Worm (Caenorhabditis elegans) whole organism, midembryonic: Measurements from ENCODE around the gene Y51H7C.3.

Source experiments
- T22C8.4 ChIP-seq: fragments of 200-800 bp; sonication (Bioruptor generic); IDR thresholded peaks from 2 replicates; pipeline ENCODE4 v1.3.6; 2022; ENCODE audit warnings: missing genetic modification characterization, missing compliant biosample characterization
- cog-1 ChIP-seq: sonication (generic microtip); optimal IDR thresholded peaks from 2 replicates; lab custom pipeline; 2016; ENCODE audit warnings: missing genetic modification characterization, missing compliant biosample characterization
- flt-1 ChIP-seq: fragments of 200-800 bp; sonication (Bioruptor generic); IDR thresholded peaks from 2 replicates; pipeline ENCODE4 v1.3.6; 2022; ENCODE audit warnings: missing genetic modification characterization, missing compliant biosample characterization
- klf-2 ChIP-seq: fragments of 200-800 bp; sonication (Bioruptor generic); conservative IDR thresholded peaks from 2 replicates; pipeline ENCODE4 v1.3.6; 2022; ENCODE audit warnings: missing genetic modification reagents, missing genetic modification characterization, missing compliant biosample characterization
- med-1 ChIP-seq: sonication (generic microtip); optimal IDR thresholded peaks from 2 replicates; lab custom pipeline; 2017; ENCODE audit warnings: missing genetic modification characterization, mild to moderate bottlenecking, missing compliant biosample characterization, antibody characterized with exemption, missing genetic modification reagents; ENCODE audit not compliant: insufficient read depth
- ref-1 ChIP-seq: fragments of 200-800 bp; sonication (Bioruptor generic); conservative IDR thresholded peaks from 2 replicates; pipeline ENCODE4 v1.3.6; 2022; ENCODE audit warnings: missing genetic modification reagents, missing genetic modification characterization, missing compliant biosample characterization
- tab-1 ChIP-seq: fragments of 200-800 bp; sonication (Bioruptor generic); IDR thresholded peaks from 2 replicates; pipeline ENCODE4 v1.3.6; 2022; ENCODE audit warnings: missing genetic modification characterization, missing compliant biosample characterization
- ztf-23 ChIP-seq: fragments of 200-800 bp; sonication (Bioruptor generic); IDR thresholded peaks from 2 replicates; pipeline ENCODE4 v1.3.6; 2022; ENCODE audit warnings: missing genetic modification reagents, missing genetic modification characterization, missing compliant biosample characterization
- ztf-29 ChIP-seq: fragments of 200-800 bp; sonication (Bioruptor generic); IDR thresholded peaks from 2 replicates; pipeline ENCODE4 v1.3.6; 2022; ENCODE audit warnings: missing genetic modification reagents, missing genetic modification characterization, missing compliant biosample characterization

Gene Y51H7C.3

DNA sequence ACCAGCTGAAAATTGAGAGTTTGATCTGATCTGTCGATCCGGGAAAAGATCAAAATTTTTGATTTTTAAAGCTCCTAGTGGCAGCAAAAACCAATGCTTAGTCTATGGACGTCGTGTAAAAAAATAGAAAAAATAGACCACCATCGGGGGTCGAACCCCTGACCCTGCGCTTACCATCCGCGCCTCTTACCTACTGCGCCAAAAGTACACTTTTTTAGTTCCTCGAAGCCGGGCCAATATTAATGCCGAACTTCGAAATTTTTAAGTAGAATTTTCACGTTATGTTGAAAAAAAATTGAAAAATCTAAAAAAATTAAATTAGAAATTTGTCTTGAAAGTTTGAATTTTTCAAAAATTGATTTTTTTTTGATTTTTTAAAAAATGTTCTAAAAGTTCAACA lies 39.7 kb downstream of the Y51H7C.3 start:
- TF ChIP-seq ztf-29 (GFP tag; lab: Robert Waterston, UW), result no peak
- no peak for TF ChIP-seq cog-1 (tag; lab: Kevin White, UChicago)
- TF ChIP-seq klf-2 (GFP tag; lab: Robert Waterston, UW), result no peak
- no peak for TF ChIP-seq tab-1 (GFP tag; lab: Robert Waterston, UW)
- TF ChIP-seq ztf-23 (GFP tag; lab: Robert Waterston, UW), result no peak
- TF ChIP-seq med-1 (GFP tag; lab: Kevin White, UChicago), result no peak
- no peak for TF ChIP-seq ref-1
- TF ChIP-seq T22C8.4 (GFP tag; lab: Robert Waterston, UW), result no peak
- no peak for TF ChIP-seq flt-1 (GFP tag; lab: Robert Waterston, UW)

ce11 chrII:1478522-1478921 lies 40.2 kb downstream of the Y51H7C.3 start:
- TF ChIP-seq med-1 (GFP tag; lab: Kevin White, UChicago) (no peak), T22C8.4 (GFP tag; lab: Robert Waterston, UW) (no peak), klf-2 (GFP tag; lab: Robert Waterston, UW) (no peak), cog-1 (tag; lab: Kevin White, UChicago) (no peak), ztf-29 (GFP tag; lab: Robert Waterston, UW) (no peak), flt-1 (GFP tag; lab: Robert Waterston, UW) (no peak)

DNA sequence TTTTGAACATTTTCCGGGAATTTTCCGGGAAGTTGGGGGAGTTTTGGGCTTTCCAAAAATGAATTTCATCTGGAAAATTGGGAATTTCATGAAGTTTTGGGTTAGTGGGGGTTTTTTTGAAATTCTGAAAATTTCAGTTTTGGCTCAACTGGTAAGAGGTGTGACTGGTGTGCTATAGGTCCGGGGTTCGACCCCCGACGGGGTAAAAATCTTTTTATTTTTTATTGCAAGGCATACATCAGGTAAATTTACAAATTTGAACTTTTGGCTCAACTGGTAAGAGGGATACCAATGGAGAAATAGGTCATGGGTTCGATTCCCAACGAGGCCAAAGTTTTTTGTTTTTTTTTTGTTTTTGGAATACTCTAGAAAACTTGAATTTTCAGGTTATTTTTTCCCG lies 43.4 kb downstream of the Y51H7C.3 start:
- no peak for TF ChIP-seq ztf-29 (GFP tag; lab: Robert Waterston, UW)
- TF ChIP-seq flt-1 (GFP tag; lab: Robert Waterston, UW), result no peak
- TF ChIP-seq klf-2 (GFP tag; lab: Robert Waterston, UW), result no peak
- TF ChIP-seq T22C8.4 (GFP tag; lab: Robert Waterston, UW), result no peak
- TF ChIP-seq ztf-23 (GFP tag; lab: Robert Waterston, UW), result no peak
- no peak for TF ChIP-seq med-1 (GFP tag; lab: Kevin White, UChicago)
- TF ChIP-seq tab-1 (GFP tag; lab: Robert Waterston, UW), result no peak
- TF ChIP-seq cog-1 (tag; lab: Kevin White, UChicago), result no peak
- TF ChIP-seq ref-1, result no peak

ce11 chrII:1482419-1482818 lies 44.1 kb downstream of the Y51H7C.3 start:
- TF ChIP-seq cog-1 (tag; lab: Kevin White, UChicago) (no peak), T22C8.4 (GFP tag; lab: Robert Waterston, UW) (no peak), med-1 (GFP tag; lab: Kevin White, UChicago) (no peak), klf-2 (GFP tag; lab: Robert Waterston, UW) (no peak), tab-1 (GFP tag; lab: Robert Waterston, UW) (no peak), flt-1 (GFP tag; lab: Robert Waterston, UW) (no peak), ref-1 (no peak), ztf-29 (GFP tag; lab: Robert Waterston, UW) (no peak), ztf-23 (GFP tag; lab: Robert Waterston, UW) (no peak)
